Fruit fly (Drosophila melanogaster): ENCODE measurements around the gene Jon25Bi.

dm6 chr2L:4953086-4953570, 1.8 kb downstream of the Jon25Bi start, which contains the start of gene Jon25Bii:
- TF ChIP-seq CG8301 (tag; optimal IDR thresholded peaks at IDR 0.05) (no peak), fd96Ca (GFP tag; IDR thresholded peaks at IDR 0.05) (no peak), Pif1B (GFP tag; optimal IDR thresholded peaks at IDR 0.05) (no peak), CG10348 (GFP tag; IDR thresholded peaks at IDR 0.05) (no peak)

All from whole organism, pupa.